Fruit fly (Drosophila melanogaster) Kc167 (cell line): ENCODE measurements around the gene spict.

Experiments used
- Myc ChIP-seq: fragments of >200 bp; optimal IDR thresholded peaks from 2 replicates; lab custom pipeline; 2017; ENCODE audit warnings: missing external identifiers
- Sin3A ChIP-seq: fragments of >200 bp; optimal IDR thresholded peaks from 2 replicates; lab custom pipeline; 2018; ENCODE audit warnings: missing external identifiers
- h ChIP-seq: fragments of >200 bp; optimal IDR thresholded peaks from 3 replicates; lab custom pipeline; 2018; ENCODE audit warnings: missing external identifiers
- insv ChIP-seq: fragments of >200 bp; optimal IDR thresholded peaks from 3 replicates; lab custom pipeline; 2018; ENCODE audit warnings: missing external identifiers
- psq ChIP-seq: fragments of >200 bp; optimal IDR thresholded peaks from 2 replicates; lab custom pipeline; 2017; ENCODE audit warnings: missing external identifiers
- ttk ChIP-seq: sonication (Bioruptor generic); optimal IDR thresholded peaks from 2 replicates; lab custom pipeline; 2017; ENCODE audit warnings: missing external identifiers

Gene spict

DNA sequence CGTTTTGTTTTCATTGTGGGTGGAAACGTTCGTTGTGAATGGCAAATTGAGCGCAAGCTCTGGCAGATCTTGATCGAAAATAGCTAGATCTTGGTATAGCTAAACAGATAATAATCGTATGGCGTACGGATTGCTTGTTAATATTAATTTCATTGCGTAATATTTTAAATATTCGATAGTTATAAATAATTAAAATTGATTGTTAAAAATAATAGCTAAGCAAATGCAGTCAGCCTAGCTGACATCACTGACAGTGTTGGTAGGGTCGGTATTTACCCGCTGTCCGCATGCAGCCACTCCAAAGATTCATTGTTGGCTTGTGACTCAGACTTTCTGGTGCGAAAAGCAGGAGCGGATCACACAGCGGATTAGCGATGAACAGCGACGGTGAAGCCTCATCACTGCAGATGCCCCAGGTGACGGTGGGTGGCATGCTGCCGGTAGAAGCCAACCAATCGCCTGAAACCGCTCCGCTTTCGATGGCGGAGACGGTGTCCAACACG is at the start of gene spict, which contains the start of gene CG5776:
spict (plus strand) TSS at position 308 of the 503 bp plus-strand sequence.
CG5776 (minus strand) TSS at position 34 of the 503 bp plus-strand sequence.
- no peak for TF ChIP-seq psq (lab: Kevin White, UChicago)
- TF ChIP-seq Myc = no peak
- no peak for TF ChIP-seq Sin3A (lab: Kevin White, UChicago)
- no peak for TF ChIP-seq insv (lab: Kevin White, UChicago)
- TF ChIP-seq h (lab: Kevin White, UChicago) = no peak
- TF ChIP-seq ttk (lab: Kevin White, UChicago) = no peak

DNA sequence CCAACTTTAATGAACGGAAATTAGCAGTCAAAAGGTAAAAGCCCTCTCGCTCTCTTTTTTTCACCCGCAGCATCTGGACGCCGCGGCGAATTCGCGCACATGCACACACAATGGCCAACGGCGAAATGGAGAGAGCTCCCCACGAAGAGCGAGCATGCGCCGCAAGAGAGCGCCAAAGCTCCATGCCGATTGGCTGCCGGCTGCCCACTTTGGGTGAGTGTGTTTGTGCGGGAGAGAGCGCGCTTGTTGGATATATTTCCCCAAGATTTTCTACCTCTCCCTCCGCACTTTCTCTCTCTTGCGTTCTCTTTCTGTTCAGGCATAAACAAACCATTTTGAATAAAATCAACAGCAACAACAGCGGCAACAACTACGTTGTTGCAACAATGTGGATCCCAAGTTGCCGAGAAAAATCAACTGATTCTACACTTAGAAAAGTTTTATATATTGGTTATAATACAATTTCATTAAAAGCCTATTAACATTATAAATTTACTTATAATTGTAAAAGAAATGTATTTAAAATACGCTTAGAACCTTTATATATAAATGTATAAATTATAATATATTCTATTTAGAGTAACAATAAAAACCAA is 48.7 kb upstream of the spict start:
- TF ChIP-seq Myc (no peak), h (lab: Kevin White, UChicago) (no peak), insv (lab: Kevin White, UChicago) (no peak), ttk (lab: Kevin White, UChicago) (no peak), psq (lab: Kevin White, UChicago) (no peak), Sin3A (lab: Kevin White, UChicago) (no peak)

DNA sequence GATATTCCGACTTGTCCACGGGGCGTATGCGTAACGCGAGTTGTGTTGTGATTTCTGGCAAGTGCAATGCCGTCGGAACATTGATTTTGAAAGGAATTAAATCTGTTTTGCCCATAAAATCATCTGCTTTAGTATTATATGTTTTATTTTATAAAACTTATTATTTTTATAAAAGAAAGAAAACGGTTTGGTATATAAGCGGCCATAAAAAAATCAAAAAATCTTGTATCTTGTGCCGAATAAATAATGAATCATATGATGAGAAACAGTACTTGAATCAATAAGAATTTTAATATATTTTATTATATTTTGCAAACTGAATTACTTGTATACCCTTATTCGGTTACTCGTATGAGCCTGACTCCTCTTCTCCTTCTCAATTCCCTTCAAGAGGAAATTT is 47.7 kb upstream of the spict start, which contains the start of gene pdm2:
pdm2 (plus strand) TSS at position 301 of the 400 bp plus-strand sequence.
- TF ChIP-seq ttk (lab: Kevin White, UChicago) (no peak), h (lab: Kevin White, UChicago) (no peak), insv (lab: Kevin White, UChicago) (no peak)

DNA sequence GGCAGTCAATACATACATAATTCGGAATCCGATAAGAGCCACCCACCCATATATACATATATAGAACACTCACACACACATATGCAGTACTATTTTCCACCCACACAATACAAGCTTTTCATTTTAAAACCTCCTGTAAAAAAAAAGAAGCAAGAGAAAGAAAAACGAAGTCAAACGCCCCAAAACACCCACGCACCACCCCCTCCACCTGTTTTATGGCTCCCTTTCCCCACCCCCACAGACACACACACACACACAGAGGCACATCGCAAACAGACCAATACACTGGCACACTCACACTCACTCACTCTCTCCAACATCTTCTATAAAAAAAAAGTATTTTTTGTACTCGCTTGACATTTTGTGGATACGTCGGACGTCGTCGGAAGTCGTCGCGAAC is 47.2 kb upstream of the spict start:
- TF ChIP-seq h (lab: Kevin White, UChicago) (no peak), insv (lab: Kevin White, UChicago) (no peak), psq (lab: Kevin White, UChicago) (no peak), Myc (no peak), ttk (lab: Kevin White, UChicago) (no peak), Sin3A (lab: Kevin White, UChicago) (no peak)

DNA sequence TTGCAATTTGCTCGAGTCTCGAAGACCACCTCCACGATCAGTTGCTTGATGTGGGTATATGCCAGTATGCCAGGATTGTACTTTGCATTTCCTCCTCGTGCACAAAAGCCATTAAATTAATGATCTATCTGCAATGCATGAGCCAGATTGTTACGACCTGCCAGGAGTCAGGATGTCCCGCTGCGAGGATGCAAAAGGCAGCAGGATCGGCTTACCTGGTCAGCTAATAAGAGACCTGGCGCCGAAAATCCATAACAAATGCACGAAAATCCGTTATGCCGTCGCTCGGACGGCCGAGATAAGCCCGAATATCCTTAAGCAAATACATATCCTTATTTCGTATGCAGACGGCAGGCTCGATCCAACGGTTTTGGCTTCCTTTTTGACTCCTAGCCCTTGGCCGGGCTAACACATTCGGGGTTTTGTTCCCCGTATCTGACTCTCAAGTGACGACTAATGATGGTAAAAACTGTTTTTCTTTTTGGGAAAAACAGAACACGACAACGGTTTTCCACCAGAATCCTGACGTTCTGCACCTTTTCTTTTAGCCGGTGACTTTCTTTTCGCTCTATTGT is 38.4 kb upstream of the spict start:
- TF ChIP-seq Myc = no peak
- TF ChIP-seq ttk (lab: Kevin White, UChicago) = no peak
- TF ChIP-seq h (lab: Kevin White, UChicago) = no peak
- no peak for TF ChIP-seq Sin3A (lab: Kevin White, UChicago)
- TF ChIP-seq insv (lab: Kevin White, UChicago) = no peak
- no peak for TF ChIP-seq psq (lab: Kevin White, UChicago)

DNA sequence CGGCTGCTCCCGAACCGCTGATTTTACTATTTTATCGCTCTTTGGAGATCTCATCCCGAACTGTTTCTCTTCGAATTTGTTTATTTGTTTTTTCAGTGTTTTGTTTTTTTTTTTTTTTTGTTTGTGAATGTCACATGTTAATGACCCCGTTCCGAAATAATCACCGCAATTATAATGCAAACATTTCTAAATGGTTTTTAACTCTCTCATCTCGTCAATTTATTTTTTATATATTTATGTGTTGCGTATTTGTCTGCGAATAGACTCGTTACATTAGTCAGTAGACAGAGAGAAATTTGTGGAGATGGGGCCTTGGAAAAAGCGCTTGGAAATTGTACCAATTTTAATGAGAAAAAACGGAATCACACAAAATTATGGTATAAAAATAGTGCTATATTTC is 34.9 kb upstream of the spict start, which contains the start of gene Nepl7:
Nepl7 (minus strand) TSS at position 101 of the 400 bp plus-strand sequence.
- TF ChIP-seq insv (lab: Kevin White, UChicago) (no peak), psq (lab: Kevin White, UChicago) (no peak), Myc (no peak), h (lab: Kevin White, UChicago) (no peak), Sin3A (lab: Kevin White, UChicago) (no peak), ttk (lab: Kevin White, UChicago) (no peak)

DNA sequence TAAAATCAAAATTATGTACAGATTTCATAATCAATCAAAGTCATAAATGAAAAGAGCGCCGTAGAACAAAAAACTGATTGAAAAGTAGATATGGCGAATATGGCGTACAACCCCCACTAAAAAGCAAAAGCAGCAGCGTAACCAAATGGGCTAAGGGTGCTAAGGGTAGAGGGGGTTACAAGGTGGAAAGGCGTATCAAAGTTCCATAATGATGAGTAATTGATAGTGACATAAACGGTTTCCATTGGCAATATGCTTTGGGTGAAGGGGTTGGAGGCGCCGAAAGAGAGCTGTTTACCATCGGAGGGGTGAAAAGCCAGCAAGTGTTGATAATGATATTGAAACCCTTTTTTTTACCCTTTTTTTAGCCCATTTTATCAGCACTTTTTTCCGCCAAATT is 32.2 kb upstream of the spict start:
- no peak for TF ChIP-seq Sin3A (lab: Kevin White, UChicago)
- TF ChIP-seq Myc = no peak
- TF ChIP-seq insv (lab: Kevin White, UChicago) = no peak
- no peak for TF ChIP-seq psq (lab: Kevin White, UChicago)
- no peak for TF ChIP-seq h (lab: Kevin White, UChicago)
- no peak for TF ChIP-seq ttk (lab: Kevin White, UChicago)

DNA sequence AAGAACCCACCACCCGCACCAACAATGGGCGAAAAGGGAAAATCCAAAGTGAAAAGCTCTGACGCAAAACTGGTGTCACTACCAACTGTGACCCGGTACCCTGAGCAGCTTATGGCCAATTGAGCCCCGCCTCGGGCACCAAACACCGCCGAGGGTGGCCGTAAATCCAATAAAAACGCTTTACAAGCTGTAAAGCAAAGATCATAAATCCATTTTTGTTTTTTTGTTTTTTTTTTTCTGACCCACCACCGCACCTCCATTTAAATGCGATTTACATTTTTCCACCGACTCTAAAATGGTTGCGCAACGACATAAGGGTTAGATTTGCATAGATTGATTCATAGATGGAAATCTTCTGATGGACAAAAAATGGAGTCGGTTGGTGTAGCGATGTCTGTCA is 30.2 kb upstream of the spict start:
- no peak for TF ChIP-seq psq (lab: Kevin White, UChicago)
- TF ChIP-seq Myc = no peak
- no peak for TF ChIP-seq Sin3A (lab: Kevin White, UChicago)
- TF ChIP-seq h (lab: Kevin White, UChicago) = no peak
- no peak for TF ChIP-seq insv (lab: Kevin White, UChicago)
- TF ChIP-seq ttk (lab: Kevin White, UChicago) = no peak

DNA sequence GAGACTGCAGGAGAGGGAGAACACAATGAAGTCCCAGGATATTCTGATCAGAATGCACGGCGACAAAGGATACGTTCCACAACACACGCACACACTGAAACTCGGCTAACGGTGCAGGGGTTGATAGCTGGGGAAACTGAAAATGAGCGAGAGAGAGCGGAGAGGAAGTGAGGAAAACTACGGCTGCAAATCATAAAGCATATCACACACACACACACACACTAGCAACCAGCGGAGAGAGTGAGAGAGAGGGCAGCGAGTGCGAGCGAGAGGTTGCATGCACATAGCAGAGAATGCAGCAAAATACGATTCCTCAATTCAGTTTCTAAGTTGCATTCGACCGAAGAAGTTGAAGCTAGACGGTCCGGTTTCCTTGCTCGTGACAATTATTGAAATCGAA is 26.2 kb upstream of the spict start:
- TF ChIP-seq psq (lab: Kevin White, UChicago) = no peak
- no peak for TF ChIP-seq h (lab: Kevin White, UChicago)
- no peak for TF ChIP-seq Myc
- TF ChIP-seq insv (lab: Kevin White, UChicago) = no peak
- TF ChIP-seq ttk (lab: Kevin White, UChicago) = no peak
- no peak for TF ChIP-seq Sin3A (lab: Kevin White, UChicago)

DNA sequence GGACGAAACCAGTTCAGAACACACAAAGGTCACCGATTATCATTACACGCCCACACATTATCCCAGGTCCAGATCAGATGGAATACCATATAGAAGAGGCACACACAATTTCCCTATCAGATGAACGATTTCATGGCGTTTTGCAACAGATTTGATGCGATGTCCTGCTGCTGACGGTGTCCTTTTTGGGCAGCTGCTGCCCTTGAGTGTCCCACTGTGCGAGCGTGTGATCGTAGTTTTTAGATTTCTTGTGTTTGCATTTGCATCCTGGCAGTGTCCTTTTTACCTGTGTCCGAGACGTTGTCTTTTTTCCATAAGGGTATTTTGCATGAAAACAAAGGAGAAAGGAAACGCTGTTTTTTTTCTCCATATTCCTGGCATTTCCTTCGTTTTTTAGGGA is 25.2 kb upstream of the spict start:
- TF ChIP-seq Sin3A (lab: Kevin White, UChicago) (no peak), h (lab: Kevin White, UChicago) (no peak), psq (lab: Kevin White, UChicago) (no peak), Myc (no peak), insv (lab: Kevin White, UChicago) (no peak), ttk (lab: Kevin White, UChicago) (no peak)

DNA sequence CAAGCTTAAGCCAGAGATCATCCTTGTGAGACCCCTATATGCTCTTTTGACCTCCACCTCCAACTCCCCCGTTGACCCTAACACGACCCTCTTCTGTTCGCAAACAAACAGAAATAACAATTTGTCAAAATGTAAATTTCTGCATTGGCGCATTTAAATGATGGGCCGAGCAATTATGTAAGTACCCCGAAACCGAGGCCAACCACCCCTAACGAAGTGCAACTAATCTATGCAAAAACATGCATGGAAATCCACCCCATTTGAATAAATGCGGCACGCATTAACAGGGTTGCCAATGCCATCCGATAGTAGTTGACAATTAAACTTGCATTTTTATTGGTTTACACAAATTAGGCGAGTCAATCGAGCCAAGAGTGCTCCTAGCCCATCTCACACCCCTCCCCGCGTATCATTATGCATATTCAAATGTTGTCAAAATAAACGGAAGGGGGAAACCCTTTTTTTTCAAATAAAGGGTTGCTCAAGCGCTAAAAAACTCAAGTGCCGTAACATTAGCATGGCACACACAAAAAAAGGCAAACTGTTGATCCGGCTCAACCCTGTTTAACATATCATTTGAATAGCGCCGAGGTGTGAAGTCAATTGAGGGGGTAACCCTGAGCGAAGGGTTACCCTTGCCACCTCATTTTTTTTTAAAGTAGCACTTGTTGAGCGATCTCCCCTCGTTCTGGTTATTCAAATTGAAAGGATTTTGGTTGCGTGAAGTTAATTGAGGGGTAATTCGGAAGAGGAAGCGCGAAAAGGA is 22.7 kb upstream of the spict start:
- no peak for TF ChIP-seq h (lab: Kevin White, UChicago)
- TF ChIP-seq Myc = no peak
- TF ChIP-seq Sin3A (lab: Kevin White, UChicago) = no peak
- no peak for TF ChIP-seq ttk (lab: Kevin White, UChicago)
- no peak for TF ChIP-seq insv (lab: Kevin White, UChicago)
- TF ChIP-seq psq (lab: Kevin White, UChicago) = no peak
